Fruit fly (Drosophila melanogaster) whole organism, embryonic: ENCODE measurements around the gene CG13931.

Experiments used
- B-H1 ChIP-seq: fragments of 200-800 bp; sonication (Bioruptor generic); IDR thresholded peaks from 3 replicates; pipeline ENCODE4 v1.3.6; 2022; ENCODE audit warnings: missing biosample characterization, missing genetic modification characterization
- BEAF-32 ChIP-seq: fragments of 200-800 bp; sonication (Bioruptor generic); optimal IDR thresholded peaks from 3 replicates; lab custom pipeline; 2017; ENCODE audit warnings: missing biosample characterization, missing genetic modification characterization, mild to moderate bottlenecking, moderate library complexity, missing genetic modification reagents
- Bgb ChIP-seq: fragments of 200-800 bp; sonication (Bioruptor generic); IDR thresholded peaks from 2 replicates; pipeline ENCODE4 v1.3.6; 2022; ENCODE audit warnings: missing biosample characterization, missing genetic modification characterization; ENCODE audit not compliant: partially characterized antibody
- BtbVII ChIP-seq: fragments of 200-800 bp; sonication (Bioruptor generic); optimal IDR thresholded peaks from 3 replicates; lab custom pipeline; 2017; ENCODE audit warnings: missing biosample characterization, mild to moderate bottlenecking, missing genetic modification characterization
- Bteb2 ChIP-seq: fragments of 200-800 bp; sonication (Bioruptor generic); optimal IDR thresholded peaks from 2 replicates; lab custom pipeline; 2016; ENCODE audit warnings: missing biosample characterization, missing genetic modification characterization
- CG11504 ChIP-seq: fragments of 200-800 bp; sonication (Bioruptor generic); optimal IDR thresholded peaks from 3 replicates; lab custom pipeline; 2019; ENCODE audit warnings: missing biosample characterization, mild to moderate bottlenecking, missing genetic modification characterization, moderate library complexity
- CG12071 ChIP-seq: fragments of 200-800 bp; sonication (Bioruptor generic); optimal IDR thresholded peaks from 3 replicates; lab custom pipeline; 2018; ENCODE audit warnings: missing biosample characterization, mild to moderate bottlenecking, missing genetic modification characterization
- CG12219 ChIP-seq: fragments of 200-800 bp; sonication (Bioruptor generic); optimal IDR thresholded peaks from 3 replicates; lab custom pipeline; 2018; ENCODE audit warnings: missing biosample characterization, mild to moderate bottlenecking, missing genetic modification characterization
- CG12659 ChIP-seq: fragments of 200-800 bp; sonication (Bioruptor generic); optimal IDR thresholded peaks from 3 replicates; lab custom pipeline; 2017; ENCODE audit warnings: mild to moderate bottlenecking, missing biosample characterization, missing genetic modification reagents, missing genetic modification characterization
- CG13296 ChIP-seq: fragments of 200-800 bp; sonication (Bioruptor generic); optimal IDR thresholded peaks from 3 replicates; lab custom pipeline; 2018; ENCODE audit warnings: missing biosample characterization, mild to moderate bottlenecking, missing genetic modification characterization
- CG13424 ChIP-seq: fragments of 200-800 bp; sonication (Bioruptor generic); optimal IDR thresholded peaks from 2 replicates; lab custom pipeline; 2019; ENCODE audit warnings: missing biosample characterization, mild to moderate bottlenecking, missing genetic modification characterization, moderate library complexity
- CG14710 ChIP-seq: fragments of 200-800 bp; sonication (Bioruptor generic); optimal IDR thresholded peaks from 3 replicates; lab custom pipeline; 2019; ENCODE audit warnings: missing biosample characterization, mild to moderate bottlenecking, missing genetic modification characterization, moderate library complexity
- CG15011 ChIP-seq: fragments of 200-800 bp; sonication (Bioruptor generic); optimal IDR thresholded peaks from 3 replicates; lab custom pipeline; 2018; ENCODE audit warnings: missing biosample characterization, mild to moderate bottlenecking, missing genetic modification characterization
- CG1647 ChIP-seq: fragments of 200-800 bp; sonication (Bioruptor generic); optimal IDR thresholded peaks from 3 replicates; lab custom pipeline; 2016; ENCODE audit warnings: missing biosample characterization, missing genetic modification characterization
- CG18476 ChIP-seq: fragments of 200-800 bp; sonication (Bioruptor generic); optimal IDR thresholded peaks from 2 replicates; lab custom pipeline; 2016; ENCODE audit warnings: missing biosample characterization, mild to moderate bottlenecking, missing genetic modification characterization
- CG2120 ChIP-seq: fragments of 200-800 bp; sonication (Bioruptor generic); optimal IDR thresholded peaks from 3 replicates; lab custom pipeline; 2016; ENCODE audit warnings: missing biosample characterization, missing genetic modification characterization
- CG31224 ChIP-seq: fragments of 200-800 bp; sonication (Bioruptor generic); IDR thresholded peaks from 2 replicates; pipeline ENCODE4 v1.3.6; 2022; ENCODE audit warnings: missing biosample characterization, missing genetic modification characterization
- CG32767 ChIP-seq: fragments of 200-800 bp; sonication (Bioruptor generic); IDR thresholded peaks from 2 replicates; pipeline ENCODE4 v1.3.6; 2022; ENCODE audit warnings: missing biosample characterization, missing genetic modification characterization
- CG3281 ChIP-seq: fragments of 200-800 bp; sonication (Bioruptor generic); optimal IDR thresholded peaks from 3 replicates; lab custom pipeline; 2017; ENCODE audit warnings: missing biosample characterization, mild to moderate bottlenecking, missing genetic modification characterization
- CG34376 ChIP-seq: fragments of 200-800 bp; sonication (Bioruptor generic); optimal IDR thresholded peaks from 2 replicates; lab custom pipeline; 2018; ENCODE audit warnings: missing biosample characterization, mild to moderate bottlenecking, missing genetic modification characterization
- CG5245 ChIP-seq: fragments of 200-800 bp; sonication (Bioruptor generic); optimal IDR thresholded peaks from 3 replicates; lab custom pipeline; 2016; ENCODE audit warnings: missing biosample characterization, missing genetic modification characterization
- CG8290 ChIP-seq, 3 experiments: fragments of 200-800 bp; sonication (Bioruptor generic); optimal IDR thresholded peaks; 2 replicates each; lab custom pipeline; 2016 to 2019; ENCODE audit warnings: missing biosample characterization in 3 of 3, missing genetic modification characterization in 3 of 3, mild to moderate bottlenecking in 2 of 3, moderate library complexity in 1 of 3
- CG8924 ChIP-seq: fragments of 200-800 bp; optimal IDR thresholded peaks from 3 replicates; lab custom pipeline; 2019; ENCODE audit warnings: missing biosample characterization, mild to moderate bottlenecking, missing genetic modification characterization, moderate library complexity
- Dip3 ChIP-seq: fragments of 200-800 bp; sonication (Bioruptor generic); optimal IDR thresholded peaks from 3 replicates; lab custom pipeline; 2016; ENCODE audit warnings: missing biosample characterization, missing genetic modification characterization
- Doc2 ChIP-seq: fragments of 200-800 bp; sonication (Bioruptor generic); IDR thresholded peaks from 2 replicates; pipeline ENCODE4 v1.3.6; 2022; ENCODE audit warnings: missing biosample characterization, missing genetic modification characterization
- Eip74EF ChIP-seq, 2 experiments: fragments of 200-800 bp in 1 of 2; fragments of >200 bp in 1 of 2; sonication (Bioruptor generic) in 1 of 2; optimal IDR thresholded peaks; 2 replicates each; lab custom pipeline; 2017 to 2019; ENCODE audit warnings: missing biosample characterization in 2 of 2, missing genetic modification characterization in 2 of 2, mild to moderate bottlenecking in 1 of 2, moderate library complexity in 1 of 2
- Ets97D ChIP-seq: fragments of 200-800 bp; sonication (Bioruptor generic); optimal IDR thresholded peaks from 3 replicates; lab custom pipeline; 2016; ENCODE audit warnings: missing biosample characterization, missing genetic modification characterization
- Fer3 ChIP-seq: fragments of 200-800 bp; sonication (Bioruptor generic); optimal IDR thresholded peaks from 2 replicates; lab custom pipeline; 2018; ENCODE audit warnings: missing biosample characterization, mild to moderate bottlenecking, missing genetic modification characterization, moderate library complexity
- GATAe ChIP-seq: fragments of 200-800 bp; sonication (Bioruptor generic); conservative IDR thresholded peaks from 2 replicates; pipeline ENCODE4 v1.3.6; 2022; ENCODE audit warnings: missing biosample characterization, missing genetic modification characterization
- Gug ChIP-seq: fragments of 200-800 bp; sonication (Bioruptor generic); IDR thresholded peaks from 4 replicates; pipeline ENCODE4 v1.3.6; 2022; ENCODE audit warnings: missing biosample characterization, missing genetic modification characterization
- Hand ChIP-seq: fragments of 200-800 bp; sonication (Bioruptor generic); optimal IDR thresholded peaks from 2 replicates; lab custom pipeline; 2017; ENCODE audit warnings: mild to moderate bottlenecking, missing biosample characterization, missing genetic modification reagents, missing genetic modification characterization
- Hr39 ChIP-seq: fragments of >200 bp; optimal IDR thresholded peaks from 2 replicates; lab custom pipeline; 2017
- Hr51 ChIP-seq, 2 experiments: fragments of 200-800 bp; sonication (Bioruptor generic); optimal IDR thresholded peaks; 2 replicates in 1 of 2; 3 replicates in 1 of 2; lab custom pipeline; 2016 to 2018; ENCODE audit warnings: missing biosample characterization in 2 of 2, missing genetic modification characterization in 2 of 2, mild to moderate bottlenecking in 1 of 2, moderate library complexity in 1 of 2
- Med ChIP-seq: fragments of 200-800 bp; sonication (Bioruptor generic); peaks from one replicate; lab custom pipeline; 2016; ENCODE audit warnings: missing biosample characterization, missing genetic modification characterization, mild to moderate bottlenecking, inconsistent platforms, moderate library complexity
- Mrtf ChIP-seq: fragments of 200-800 bp; sonication (Bioruptor generic); IDR thresholded peaks from 3 replicates; pipeline ENCODE4 v1.3.6; 2022; ENCODE audit warnings: missing biosample characterization, missing genetic modification characterization
- Six4 ChIP-seq: fragments of 200-800 bp; sonication (Bioruptor generic); optimal IDR thresholded peaks from 2 replicates; lab custom pipeline; 2016; ENCODE audit warnings: missing biosample characterization, missing genetic modification characterization
- ac ChIP-seq: fragments of 200-800 bp; sonication (Bioruptor generic); optimal IDR thresholded peaks from 3 replicates; lab custom pipeline; 2017; ENCODE audit warnings: missing biosample characterization, mild to moderate bottlenecking, missing genetic modification characterization
- caup ChIP-seq: fragments of 200-800 bp; sonication (Bioruptor generic); optimal IDR thresholded peaks from 3 replicates; lab custom pipeline; 2017; ENCODE audit warnings: missing biosample characterization, mild to moderate bottlenecking, missing genetic modification characterization, moderate library complexity; ENCODE audit not compliant: severe bottlenecking
- crp ChIP-seq, 2 experiments: fragments of 200-800 bp; sonication (Bioruptor generic); optimal IDR thresholded peaks; 2 replicates in 1 of 2; 3 replicates in 1 of 2; lab custom pipeline; 2017; ENCODE audit warnings: missing biosample characterization in 2 of 2, missing genetic modification characterization in 2 of 2, mild to moderate bottlenecking in 1 of 2, moderate library complexity in 1 of 2
- cwo ChIP-seq: fragments of 200-800 bp; sonication (Bioruptor generic); optimal IDR thresholded peaks from 3 replicates; lab custom pipeline; 2017; ENCODE audit warnings: missing biosample characterization, missing genetic modification characterization, mild to moderate bottlenecking, moderate library complexity, missing genetic modification reagents
- dmrt99B ChIP-seq: fragments of 200-800 bp; sonication (Bioruptor generic); optimal IDR thresholded peaks from 2 replicates; lab custom pipeline; 2018; ENCODE audit warnings: missing biosample characterization, mild to moderate bottlenecking, missing genetic modification characterization, moderate library complexity
- dysf ChIP-seq: fragments of 200-800 bp; sonication (Bioruptor generic); IDR thresholded peaks from 3 replicates; pipeline ENCODE4 v1.3.6; 2022; ENCODE audit warnings: missing biosample characterization, missing genetic modification characterization
- gcm ChIP-seq: fragments of 200-800 bp; sonication (Bioruptor generic); optimal IDR thresholded peaks from 2 replicates; lab custom pipeline; 2019; ENCODE audit warnings: missing biosample characterization, mild to moderate bottlenecking, missing genetic modification characterization, moderate library complexity
- lilli ChIP-seq: fragments of 200-800 bp; sonication (Bioruptor generic); optimal IDR thresholded peaks from 3 replicates; lab custom pipeline; 2016; ENCODE audit warnings: missing biosample characterization, missing genetic modification characterization
- nerfin-1 ChIP-seq: fragments of 200-800 bp; sonication (Bioruptor generic); optimal IDR thresholded peaks from 3 replicates; lab custom pipeline; 2019; ENCODE audit warnings: missing biosample characterization, mild to moderate bottlenecking, missing genetic modification characterization, moderate library complexity
- psq ChIP-seq: fragments of 200-800 bp; sonication (Bioruptor generic); optimal IDR thresholded peaks from 2 replicates; lab custom pipeline; 2017; ENCODE audit warnings: missing biosample characterization, missing genetic modification characterization
- tap ChIP-seq: fragments of 200-800 bp; optimal IDR thresholded peaks from 3 replicates; lab custom pipeline; 2019; ENCODE audit warnings: missing biosample characterization, mild to moderate bottlenecking, missing genetic modification characterization, moderate library complexity
- unpg ChIP-seq: fragments of 200-800 bp; sonication (Bioruptor generic); optimal IDR thresholded peaks from 3 replicates; lab custom pipeline; 2018; ENCODE audit warnings: missing biosample characterization, mild to moderate bottlenecking, missing genetic modification characterization, moderate library complexity
- wor ChIP-seq: fragments of 200-800 bp; sonication (Bioruptor generic); IDR thresholded peaks from 2 replicates; pipeline ENCODE4 v1.3.6; 2022; ENCODE audit warnings: missing biosample characterization, missing genetic modification characterization
- zfh1 ChIP-seq: fragments of 200-800 bp; sonication (Bioruptor generic); IDR thresholded peaks from 3 replicates; pipeline ENCODE4 v1.3.6; 2022; ENCODE audit warnings: missing biosample characterization, missing genetic modification characterization

The CG13931 gene

DNA sequence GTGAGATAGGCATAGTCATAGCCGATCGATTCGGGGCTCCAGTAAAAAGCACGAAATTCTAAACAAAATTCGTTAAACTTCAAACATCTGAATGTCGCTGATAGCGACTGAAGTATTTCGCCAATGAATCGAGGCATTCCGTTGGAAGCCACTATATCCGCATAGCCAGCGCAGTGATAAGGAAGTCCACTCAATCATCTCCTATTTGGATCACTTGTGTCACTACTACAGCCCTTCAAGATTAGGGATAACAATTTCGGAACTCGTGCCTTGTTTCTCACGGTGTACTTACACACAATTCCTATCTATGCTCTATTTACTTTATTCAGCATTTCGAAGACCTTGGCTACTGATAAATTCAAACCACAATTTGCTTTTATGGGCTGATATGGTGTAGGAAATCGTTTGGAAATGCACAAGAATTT, 35.7 kb upstream of the CG13931 start, which contains the start of gene PIG-Wb (continued):
- TF ChIP-seq Med (GFP tag; lab: Kevin White, UChicago) (peak; percentile 45), cwo (peak; percentile 17), Fer3 (tag; lab: Kevin White, UChicago) (no peak), unpg (GFP tag; lab: Kevin White, UChicago) (peak; percentile 3), CG13424 (tag; lab: Kevin White, UChicago) (peak; percentile 34), wor (GFP tag; lab: Robert Waterston, UW) (no peak), dmrt99B (tag; lab: Kevin White, UChicago) (peak; percentile 24), B-H1 (GFP tag; lab: Robert Waterston, UW) (no peak), lilli (GFP tag; lab: Kevin White, UChicago) (no peak), Gug (no peak), zfh1 (no peak), Eip74EF (GFP tag; optimal IDR thresholded peaks at IDR 0.05; lab: Kevin White, UChicago) (no peak), CG32767 (no peak), Ets97D (GFP tag; lab: Kevin White, UChicago) (no peak), Mrtf (no peak), tap (tag; lab: Kevin White, UChicago) (peak; percentile 20), caup (GFP tag; lab: Kevin White, UChicago) (peak; percentile 35), BtbVII (no peak), Hr39 (no peak), CG2120 (GFP tag; lab: Kevin White, UChicago) (peak; percentile 20), CG5245 (GFP tag; lab: Kevin White, UChicago) (no peak), CG14710 (tag; lab: Kevin White, UChicago) (no peak), CG31224 (GFP tag; lab: Robert Waterston, UW) (no peak), CG12659 (GFP tag; lab: Kevin White, UChicago) (no peak), CG12219 (GFP tag; lab: Kevin White, UChicago) (peak; percentile 14), nerfin-1 (tag; lab: Kevin White, UChicago) (no peak), CG11504 (tag; lab: Kevin White, UChicago) (peak; percentile 18), CG1647 (GFP tag; lab: Kevin White, UChicago) (no peak), CG3281 (peak; percentile 33), dysf (peak; percentile 35; the same call in 2 of the 3 replicates), CG8290 (GFP tag; optimal IDR thresholded peaks at IDR 0.05; lab: Kevin White, UChicago) (no peak), CG8290 (tag; optimal IDR thresholded peaks at IDR 0.05; lab: Kevin White, UChicago) (peak in 1 of 2 experiments; percentile 50), psq (GFP tag; lab: Kevin White, UChicago) (no peak), crp (GFP tag; optimal IDR thresholded peaks at IDR 0.05; lab: Kevin White, UChicago) (no peak), CG13296 (GFP tag; lab: Kevin White, UChicago) (peak; percentile 54), CG18476 (GFP tag; lab: Kevin White, UChicago) (no peak), Bgb (no peak), gcm (GFP tag; lab: Kevin White, UChicago) (no peak), Doc2 (no peak), GATAe (GFP tag; lab: Robert Waterston, UW) (peak; percentile 76; the same call in 1 of the 2 replicates), CG15011 (GFP tag; lab: Kevin White, UChicago) (peak; percentile 22), ac (no peak), Hr51 (GFP tag; optimal IDR thresholded peaks at IDR 0.05; lab: Kevin White, UChicago) (peak in 1 of 2 experiments; percentile 26), CG34376 (GFP tag; lab: Kevin White, UChicago) (peak; percentile 91), Six4 (GFP tag; lab: Kevin White, UChicago) (no peak), CG8924 (tag; lab: Kevin White, UChicago) (peak; percentile 7), CG12071 (GFP tag; lab: Kevin White, UChicago) (no peak), Hand (no peak), BEAF-32 (GFP tag; lab: Kevin White, UChicago) (no peak), Dip3 (GFP tag; lab: Kevin White, UChicago) (no peak), Bteb2 (GFP tag; lab: Kevin White, UChicago) (no peak)
